Worm (Caenorhabditis elegans) whole organism, L4 larva: ENCODE data around the gene riok-3.

Experiments used
- F49E8.2 ChIP-seq: sonication (generic microtip); optimal IDR thresholded peaks from 2 replicates; lab custom pipeline; 2016; ENCODE audit warnings: missing compliant biosample characterization, mild to moderate bottlenecking, missing genetic modification characterization, borderline replicate concordance
- R02D3.7 ChIP-seq: fragments of 150-350 bp; sonication (generic microtip); optimal IDR thresholded peaks from 3 replicates; lab custom pipeline; 2014; ENCODE audit warnings: missing biosample characterization, missing genetic modification characterization
- T20F7.1 ChIP-seq: fragments of 200-800 bp; sonication (Bioruptor generic); optimal IDR thresholded peaks from 2 replicates; lab custom pipeline; 2018; ENCODE audit warnings: mild to moderate bottlenecking, missing genetic modification characterization, missing compliant biosample characterization
- T26A8.4 ChIP-seq: fragments of 200-800 bp; sonication (Bioruptor generic); IDR thresholded peaks from 2 replicates; pipeline ENCODE4 v1.3.6; 2022; ENCODE audit warnings: missing genetic modification characterization, missing compliant biosample characterization
- Y105C5A.15 ChIP-seq: fragments of 200-800 bp; sonication (Bioruptor generic); IDR thresholded peaks from 2 replicates; pipeline ENCODE4 v1.3.6; 2022; ENCODE audit warnings: missing genetic modification characterization, missing compliant biosample characterization
- Y5F2A.4 ChIP-seq: fragments of 200-800 bp; sonication (Bioruptor generic); optimal IDR thresholded peaks from 2 replicates; lab custom pipeline; 2018; ENCODE audit warnings: mild to moderate bottlenecking, missing genetic modification characterization, missing compliant biosample characterization
- Y75B8A.6 ChIP-seq: fragments of 200-800 bp; sonication (Bioruptor generic); IDR thresholded peaks from 2 replicates; pipeline ENCODE4 v1.3.6; 2022; ENCODE audit warnings: missing genetic modification reagents, missing genetic modification characterization, missing compliant biosample characterization
- aha-1 ChIP-seq: fragments of 150-350 bp; peaks from one replicate; lab custom pipeline; 2014; ENCODE audit warnings: missing biosample characterization, missing genetic modification characterization
- ama-1 ChIP-seq: fragments of 150-350 bp; optimal IDR thresholded peaks from 2 replicates; lab custom pipeline; 2014; ENCODE audit warnings: inconsistent platforms, mixed read lengths
- ceh-28 ChIP-seq: fragments of 150-350 bp; optimal IDR thresholded peaks from 2 replicates; lab custom pipeline; 2014; ENCODE audit warnings: missing biosample characterization, missing genetic modification reagents, missing genetic modification characterization
- ctbp-1 ChIP-seq: fragments of 200-800 bp; sonication (Bioruptor generic); IDR thresholded peaks from 2 replicates; pipeline ENCODE4 v1.3.6; 2022; ENCODE audit warnings: missing genetic modification reagents, missing genetic modification characterization, missing compliant biosample characterization
- daf-16 ChIP-seq, 3 experiments: sonication (generic microtip); optimal IDR thresholded peaks; 2 replicates each; lab custom pipeline; 2016 to 2017; ENCODE audit warnings: missing genetic modification characterization in 3 of 3, missing genetic modification reagents in 3 of 3, mild to moderate bottlenecking in 2 of 3, missing compliant biosample characterization in 2 of 3, missing biosample characterization in 1 of 3, moderate library complexity in 1 of 3
- daf-19 ChIP-seq: fragments of 200-800 bp; sonication (Bioruptor generic); conservative IDR thresholded peaks from 2 replicates; pipeline ENCODE4 v1.3.6; 2022; ENCODE audit warnings: missing genetic modification characterization, missing compliant biosample characterization
- dmd-6 ChIP-seq: fragments of 200-800 bp; sonication (Bioruptor generic); IDR thresholded peaks from 2 replicates; pipeline ENCODE4 v1.3.6; 2022; ENCODE audit warnings: missing genetic modification reagents, missing genetic modification characterization, missing compliant biosample characterization
- dpl-1 ChIP-seq: fragments of 150-350 bp; optimal IDR thresholded peaks from 2 replicates; lab custom pipeline; 2014; ENCODE audit warnings: missing biosample characterization, missing genetic modification reagents, missing genetic modification characterization
- dve-1 ChIP-seq: sonication (generic microtip); optimal IDR thresholded peaks from 2 replicates; lab custom pipeline; 2017; ENCODE audit warnings: antibody characterized with exemption, mild to moderate bottlenecking, missing genetic modification characterization, missing compliant biosample characterization; ENCODE audit not compliant: insufficient read depth
- egl-43 ChIP-seq: fragments of 200-800 bp; sonication (Bioruptor generic); IDR thresholded peaks from 2 replicates; pipeline ENCODE4 v1.3.6; 2022; ENCODE audit warnings: missing genetic modification reagents, missing genetic modification characterization, missing compliant biosample characterization
- gei-8 ChIP-seq: fragments of 200-800 bp; sonication (Bioruptor generic); optimal IDR thresholded peaks from 2 replicates; lab custom pipeline; 2018; ENCODE audit warnings: mild to moderate bottlenecking, missing genetic modification characterization, missing compliant biosample characterization
- hlh-11 ChIP-seq: fragments of 200-800 bp; sonication (Bioruptor generic); optimal IDR thresholded peaks from 2 replicates; lab custom pipeline; 2018; ENCODE audit warnings: mild to moderate bottlenecking, missing genetic modification characterization, missing compliant biosample characterization
- lin-1 ChIP-seq: fragments of 200-800 bp; sonication (Bioruptor generic); IDR thresholded peaks from 2 replicates; pipeline ENCODE4 v1.3.6; 2022; ENCODE audit warnings: missing genetic modification reagents, missing genetic modification characterization, missing compliant biosample characterization
- lin-38 ChIP-seq: fragments of 200-800 bp; sonication (Bioruptor generic); IDR thresholded peaks from 2 replicates; pipeline ENCODE4 v1.3.6; 2022; ENCODE audit warnings: missing genetic modification reagents, missing genetic modification characterization, missing compliant biosample characterization
- lsy-2 ChIP-seq, 2 experiments: fragments of 150-350 bp in 1 of 2; sonication (generic microtip) in 1 of 2; optimal IDR thresholded peaks; 2 replicates each; lab custom pipeline; 2014 to 2017; ENCODE audit warnings: missing biosample characterization in 2 of 2, missing genetic modification characterization in 2 of 2
- mdt-29 ChIP-seq: fragments of 200-800 bp; sonication (Bioruptor generic); IDR thresholded peaks from 2 replicates; pipeline ENCODE4 v1.3.6; 2022; ENCODE audit warnings: missing genetic modification reagents, missing genetic modification characterization, missing compliant biosample characterization
- mep-1 ChIP-seq: fragments of 150-350 bp; sonication (generic microtip); optimal IDR thresholded peaks from 3 replicates; lab custom pipeline; 2014; ENCODE audit warnings: missing biosample characterization, missing genetic modification characterization
- mes-2 ChIP-seq: sonication (generic microtip); optimal IDR thresholded peaks from 2 replicates; lab custom pipeline; 2016; ENCODE audit warnings: missing genotype, mild to moderate bottlenecking, missing genetic modification characterization, missing compliant biosample characterization; ENCODE audit not compliant: poor library complexity, severe bottlenecking
- nhr-10 ChIP-seq: fragments of 150-350 bp; optimal IDR thresholded peaks from 2 replicates; lab custom pipeline; 2014; ENCODE audit warnings: missing biosample characterization, missing genetic modification characterization
- nhr-102 ChIP-seq: sonication (generic microtip); optimal IDR thresholded peaks from 2 replicates; lab custom pipeline; 2016; ENCODE audit warnings: mild to moderate bottlenecking, missing genetic modification characterization, moderate library complexity, missing compliant biosample characterization
- nhr-11 ChIP-seq: fragments of 150-350 bp; optimal IDR thresholded peaks from 2 replicates; lab custom pipeline; 2014; ENCODE audit warnings: missing biosample characterization, missing genetic modification characterization
- nhr-28 ChIP-seq: fragments of 150-350 bp; optimal IDR thresholded peaks from 2 replicates; lab custom pipeline; 2014; ENCODE audit warnings: missing biosample characterization, missing genetic modification characterization
- nhr-41 ChIP-seq: fragments of 200-800 bp; sonication (Bioruptor generic); IDR thresholded peaks from 2 replicates; pipeline ENCODE4 v1.3.6; 2022; ENCODE audit warnings: missing genetic modification reagents, missing genetic modification characterization, missing compliant biosample characterization
- pha-4 ChIP-seq, 2 experiments: fragments of 150-350 bp in 1 of 2; fragments of 200-800 bp in 1 of 2; sonication (Bioruptor generic) in 1 of 2; IDR thresholded peaks in 1 of 2; optimal IDR thresholded peaks in 1 of 2; 2 replicates each; pipeline versions ENCODE4 v1.3.6 to Lab custom; 2014 to 2022; ENCODE audit warnings: missing genetic modification characterization in 2 of 2, missing genetic modification reagents in 2 of 2, missing biosample characterization in 1 of 2, missing compliant biosample characterization in 1 of 2
- rbr-2 ChIP-seq: sonication (generic microtip); optimal IDR thresholded peaks from 2 replicates; lab custom pipeline; 2016; ENCODE audit warnings: missing genotype, missing genetic modification characterization, missing compliant biosample characterization
- sdz-12 ChIP-seq: fragments of 200-800 bp; sonication (Bioruptor generic); optimal IDR thresholded peaks from 2 replicates; lab custom pipeline; 2018; ENCODE audit warnings: mild to moderate bottlenecking, missing genetic modification characterization, missing compliant biosample characterization
- set-16 ChIP-seq: fragments of 200-800 bp; sonication (Bioruptor generic); IDR thresholded peaks from 2 replicates; pipeline ENCODE4 v1.3.6; 2022; ENCODE audit warnings: missing genetic modification reagents, missing genetic modification characterization, missing compliant biosample characterization
- snpc-1.2 ChIP-seq: fragments of 200-800 bp; sonication (Bioruptor generic); IDR thresholded peaks from 2 replicates; pipeline ENCODE4 v1.3.6; 2022; ENCODE audit warnings: missing genetic modification reagents, missing genetic modification characterization, missing compliant biosample characterization
- spr-3 ChIP-seq: fragments of 200-800 bp; sonication (Bioruptor generic); optimal IDR thresholded peaks from 2 replicates; lab custom pipeline; 2018; ENCODE audit warnings: mild to moderate bottlenecking, missing genetic modification characterization, missing compliant biosample characterization
- tra-1 ChIP-seq: fragments of 200-800 bp; sonication (Bioruptor generic); IDR thresholded peaks from 2 replicates; pipeline ENCODE4 v1.3.6; 2022; ENCODE audit warnings: missing genetic modification reagents, missing genetic modification characterization, missing compliant biosample characterization
- unc-62 ChIP-seq, 3 experiments: fragments of 150-350 bp in 1 of 3; sonication (generic microtip); optimal IDR thresholded peaks in 2 of 3; peaks in 1 of 3; 1 replicate in 1 of 3; 2 replicates in 2 of 3; lab custom pipeline; 2014 to 2017; ENCODE audit warnings: missing biosample characterization in 3 of 3, missing genetic modification characterization in 3 of 3, missing genetic modification reagents in 3 of 3, missing genotype in 1 of 3
- vab-7 ChIP-seq: fragments of 200-800 bp; sonication (Bioruptor generic); IDR thresholded peaks from 2 replicates; pipeline ENCODE4 v1.3.6; 2022; ENCODE audit warnings: missing genetic modification reagents, missing genetic modification characterization, missing compliant biosample characterization
- zfp-3 ChIP-seq: fragments of 200-800 bp; sonication (Bioruptor generic); conservative IDR thresholded peaks from 2 replicates; pipeline ENCODE4 v1.3.6; 2022; ENCODE audit warnings: missing genetic modification reagents, missing genetic modification characterization, missing compliant biosample characterization
- ztf-11 ChIP-seq: fragments of 150-350 bp; optimal IDR thresholded peaks from 2 replicates; lab custom pipeline; 2014; ENCODE audit warnings: missing biosample characterization, missing genetic modification characterization
- ztf-7 ChIP-seq: fragments of 150-350 bp; optimal IDR thresholded peaks from 2 replicates; lab custom pipeline; 2014; ENCODE audit warnings: missing biosample characterization, missing genetic modification characterization

riok-3 gene

ce11 chrIII:9826005-9826404, 21.2 kb upstream of the riok-3 start (continued):
- TF ChIP-seq rbr-2 (tag; lab: Kevin White, UChicago) (peak; percentile 29), F49E8.2 (tag; lab: Kevin White, UChicago) (no peak), mdt-29 (GFP tag; lab: Robert Waterston, UW) (0 out of 2 replicates have a peak, but pooled peaks have one; percentile 45), nhr-10 (tag; lab: Kevin White, UChicago) (no peak), dmd-6 (GFP tag; lab: Robert Waterston, UW) (peak; percentile 21; the same call in 1 of the 2 replicates), nhr-11 (tag; lab: Kevin White, UChicago) (peak; percentile 27), ztf-7 (no peak), gei-8 (GFP tag; lab: Kevin White, UChicago) (no peak)

- TF ChIP-seq pha-4 (GFP tag; IDR thresholded peaks at IDR 0.05; lab: Robert Waterston, UW) (0 out of 2 replicates have a peak, but pooled peaks have one; percentile 32), pha-4 (tag; optimal IDR thresholded peaks at IDR 0.05; lab: Kevin White, UChicago) (no peak), dpl-1 (GFP tag; lab: Kevin White, UChicago) (peak; percentile 10), snpc-1.2 (0 out of 2 replicates have a peak, but pooled peaks have one; percentile 34), hlh-11 (tag; lab: Kevin White, UChicago) (peak; percentile 41), unc-62 (GFP tag; optimal IDR thresholded peaks at IDR 0.05 in 1 of 2; lab: Kevin White, UChicago) (peak in 1 of 2 experiments; percentile 56), unc-62 (tag; optimal IDR thresholded peaks at IDR 0.05; lab: Kevin White, UChicago) (no peak), lin-1 (GFP tag; lab: Robert Waterston, UW) (no peak), daf-16 (GFP tag; optimal IDR thresholded peaks at IDR 0.05; lab: Kevin White, UChicago) (no peak), daf-16 (tag; optimal IDR thresholded peaks at IDR 0.05; lab: Kevin White, UChicago) (peak; percentile 94), ceh-28 (tag; lab: Kevin White, UChicago) (peak; percentile 26), Y75B8A.6 (peak; percentile 70; the same call in 1 of the 2 replicates), T26A8.4 (GFP tag; lab: Robert Waterston, UW) (peak; percentile 41; the same call in 1 of the 2 replicates), nhr-28 (tag; lab: Kevin White, UChicago) (peak; percentile 63), mep-1 (tag; lab: Kevin White, UChicago) (no peak), Y5F2A.4 (GFP tag; lab: Kevin White, UChicago) (no peak), Y105C5A.15 (GFP tag; lab: Robert Waterston, UW) (0 out of 2 replicates have a peak, but pooled peaks have one; percentile 25), tra-1 (no peak), egl-43 (GFP tag; lab: Robert Waterston, UW) (peak; percentile 54), sdz-12 (GFP tag; lab: Kevin White, UChicago) (no peak), dmd-6 (GFP tag; lab: Robert Waterston, UW) (peak; percentile 48), spr-3 (no peak), dve-1 (peak; percentile 54), R02D3.7 (tag; lab: Kevin White, UChicago) (no peak), mes-2 (tag; lab: Kevin White, UChicago) (peak; percentile 33), set-16 (GFP tag; lab: Robert Waterston, UW) (0 out of 2 replicates have a peak, but pooled peaks have one; percentile 16)
Measured at ce11 chrIII:9825073-9825828, 20.4 kb upstream of the riok-3 start, which contains the start of gene ZK632.9. Gene ZK632.9, minus strand, starts transcription at chrIII:9825432.

ce11 chrIII:9824330-9824934, 19.6 kb upstream of the riok-3 start, which contains the start of gene lin-52:
Gene lin-52, minus strand, starts transcription at chrIII:9824750.
- peak; percentile 50 for TF ChIP-seq nhr-102 (tag; lab: Kevin White, UChicago)
- no peak for TF ChIP-seq vab-7 (GFP tag; lab: Robert Waterston, UW)
- no peak for TF ChIP-seq sdz-12 (GFP tag; lab: Kevin White, UChicago)
- peak in 1 of 2 experiments; percentile 12 for TF ChIP-seq lsy-2 (tag; optimal IDR thresholded peaks at IDR 0.05; lab: Kevin White, UChicago)
- no peak for TF ChIP-seq daf-16 (GFP tag; optimal IDR thresholded peaks at IDR 0.05; lab: Kevin White, UChicago)
- TF ChIP-seq daf-16 (tag; optimal IDR thresholded peaks at IDR 0.05; lab: Kevin White, UChicago): peak; percentile 14
- TF ChIP-seq ztf-11: no peak
- no peak for TF ChIP-seq dmd-6 (GFP tag; lab: Robert Waterston, UW)
- TF ChIP-seq zfp-3 (GFP tag; lab: Robert Waterston, UW): peak; percentile 88
- TF ChIP-seq nhr-41 (GFP tag; lab: Robert Waterston, UW): 0 out of 2 replicates have a peak, but pooled peaks have one; percentile 32
- 0 out of 2 replicates have a peak, but pooled peaks have one; percentile 30 for TF ChIP-seq lin-1 (GFP tag; lab: Robert Waterston, UW)
- 0 out of 2 replicates have a peak, but pooled peaks have one; percentile 17 for TF ChIP-seq ctbp-1
- TF ChIP-seq T20F7.1 (GFP tag; lab: Kevin White, UChicago): peak; percentile 50
- peak; percentile 22; the same call in 1 of the 2 replicates for TF ChIP-seq lin-38
- peak; percentile 22 for TF ChIP-seq dve-1
- peak; percentile 76; the same call in 1 of the 2 replicates for TF ChIP-seq daf-19
- peak; percentile 70 for TF ChIP-seq ama-1
- TF ChIP-seq aha-1: peak; percentile 91
